Fruit fly (Drosophila melanogaster): ENCODE data around the gene CG34437.

Gene CG34437

dm6 chr3R:28330266-28331125 lies 47.0 kb downstream of the CG34437 start (continued):
- peak; percentile 88 to 94 for TF ChIP-seq Trl (optimal IDR thresholded peaks at IDR 0.05)
- no peak for TF ChIP-seq Trl (GFP tag; optimal IDR thresholded peaks at IDR 0.05)
- no peak for TF ChIP-seq CG10274 (GFP tag; optimal IDR thresholded peaks at IDR 0.05)
- no peak for TF ChIP-seq CG10979 (tag; optimal IDR thresholded peaks at IDR 0.05)
- no peak for TF ChIP-seq kay (GFP tag; optimal IDR thresholded peaks at IDR 0.05)
- no peak for TF ChIP-seq CTCF (GFP tag; optimal IDR thresholded peaks at IDR 0.05)
- TF ChIP-seq ci (GFP tag; IDR thresholded peaks at IDR 0.05): peak; percentile 16; the same call in 1 of the 3 replicates
- TF ChIP-seq CG1233 (GFP tag; optimal IDR thresholded peaks at IDR 0.05): no peak
- peak; percentile 88 for TF ChIP-seq Blimp-1 (GFP tag; optimal IDR thresholded peaks at IDR 0.05)
- no peak for TF ChIP-seq Hr78 (GFP tag; optimal IDR thresholded peaks at IDR 0.05)
- TF ChIP-seq Fer2 (tag; optimal IDR thresholded peaks at IDR 0.05): no peak
- no peak for TF ChIP-seq CG18764 (GFP tag; optimal IDR thresholded peaks at IDR 0.05)
- no peak for TF ChIP-seq CG4404 (GFP tag; IDR thresholded peaks at IDR 0.05)
- TF ChIP-seq CG18476 (GFP tag; optimal IDR thresholded peaks at IDR 0.05): no peak
- TF ChIP-seq Camta (GFP tag; optimal IDR thresholded peaks at IDR 0.05): no peak
- TF ChIP-seq CG6272 (GFP tag; IDR thresholded peaks at IDR 0.05): no peak
- TF ChIP-seq CG4730 (GFP tag; IDR thresholded peaks at IDR 0.05): no peak
- no peak for TF ChIP-seq HmgD (GFP tag; optimal IDR thresholded peaks at IDR 0.05)
- TF ChIP-seq CG31441 (GFP tag; IDR thresholded peaks at IDR 0.05): no peak
- TF ChIP-seq Gsc (GFP tag; IDR thresholded peaks at IDR 0.05): no peak
- 0 out of 3 replicates have a peak, but pooled peaks have one; percentile 23 for TF ChIP-seq row (GFP tag; IDR thresholded peaks at IDR 0.05)
- peak; percentile 63 for TF ChIP-seq CG13287 (GFP tag; IDR thresholded peaks at IDR 0.05; ENCODE audit: partially characterized antibody)
- TF ChIP-seq Antp (GFP tag; optimal IDR thresholded peaks at IDR 0.05): no peak
- no peak for TF ChIP-seq knrl (GFP tag; IDR thresholded peaks at IDR 0.05; ENCODE audit: partially characterized antibody)
- no peak for TF ChIP-seq pho (GFP tag; optimal IDR thresholded peaks at IDR 0.05)
- peak; percentile 93 for TF ChIP-seq scrt (GFP tag; optimal IDR thresholded peaks at IDR 0.05)
- no peak for TF ChIP-seq CG2678 (tag; optimal IDR thresholded peaks at IDR 0.05)
- no peak for TF ChIP-seq aop (GFP tag; IDR thresholded peaks at IDR 0.05)
- TF ChIP-seq CG30020 (tag; optimal IDR thresholded peaks at IDR 0.05): no peak
- TF ChIP-seq ham (GFP tag; IDR thresholded peaks at IDR 0.05): no peak
- no peak for TF ChIP-seq C15 (GFP tag; IDR thresholded peaks at IDR 0.05)
- peak; percentile 46 for TF ChIP-seq her (GFP tag; optimal IDR thresholded peaks at IDR 0.05)
- TF ChIP-seq CG7928 (GFP tag; optimal IDR thresholded peaks at IDR 0.05): peak; percentile 84
- TF ChIP-seq dysf (GFP tag; IDR thresholded peaks at IDR 0.05): no peak
- no peak for TF ChIP-seq CG1647 (GFP tag; optimal IDR thresholded peaks at IDR 0.05)
- no peak for TF ChIP-seq slou (GFP tag; optimal IDR thresholded peaks at IDR 0.05)
- no peak for TF ChIP-seq Usf (GFP tag; optimal IDR thresholded peaks at IDR 0.05)
- no peak for TF ChIP-seq pros (GFP tag; optimal IDR thresholded peaks at IDR 0.05)
- TF ChIP-seq amos (GFP tag; IDR thresholded peaks at IDR 0.05; ENCODE audit: partially characterized antibody): no peak; the same call in 1 of the 2 replicates
- no peak for TF ChIP-seq corto (GFP tag; optimal IDR thresholded peaks at IDR 0.05)
- no peak for TF ChIP-seq ssp (GFP tag; IDR thresholded peaks at IDR 0.05)
- TF ChIP-seq Lpt (GFP tag; optimal IDR thresholded peaks at IDR 0.05): no peak
- TF ChIP-seq Sox102F (GFP tag; optimal IDR thresholded peaks at IDR 0.05): no peak
- TF ChIP-seq Taf1 (GFP tag; IDR thresholded peaks at IDR 0.05): no peak
- TF ChIP-seq pzg (GFP tag; optimal IDR thresholded peaks at IDR 0.05): peak; percentile 21
- no peak for TF ChIP-seq PHDP (tag; optimal IDR thresholded peaks at IDR 0.05)
- TF ChIP-seq ara (GFP tag; IDR thresholded peaks at IDR 0.05): no peak
- TF ChIP-seq tna (GFP tag; IDR thresholded peaks at IDR 0.05; ENCODE audit: partially characterized antibody): peak; percentile 50; the same call in 1 of the 2 replicates
- no peak for TF ChIP-seq tx (GFP tag; optimal IDR thresholded peaks at IDR 0.05)
- no peak for TF ChIP-seq zen (tag; optimal IDR thresholded peaks at IDR 0.05)
- no peak for TF ChIP-seq CG9932 (GFP tag; IDR thresholded peaks at IDR 0.05)

All from whole organism, embryonic.